Worm (Caenorhabditis elegans) whole organism, late embryonic: ENCODE measurements around the gene rpl-23.

Experiments used
- C08G9.2 ChIP-seq: sonication (generic microtip); optimal IDR thresholded peaks from 2 replicates; lab custom pipeline; 2016; ENCODE audit warnings: mild to moderate bottlenecking, missing genetic modification characterization, moderate library complexity, missing compliant biosample characterization
- C38D4.7 ChIP-seq: fragments of 200-800 bp; sonication (Bioruptor generic); optimal IDR thresholded peaks from 2 replicates; lab custom pipeline; 2018; ENCODE audit warnings: mild to moderate bottlenecking, missing genetic modification characterization, moderate library complexity, missing compliant biosample characterization
- K09A11.1 ChIP-seq: sonication (generic microtip); optimal IDR thresholded peaks from 2 replicates; lab custom pipeline; 2017; ENCODE audit warnings: antibody characterized with exemption, mild to moderate bottlenecking, missing genetic modification characterization, missing compliant biosample characterization; ENCODE audit not compliant: insufficient read depth
- T23F11.4 ChIP-seq: fragments of 200-800 bp; sonication (Bioruptor generic); optimal IDR thresholded peaks from 2 replicates; lab custom pipeline; 2018; ENCODE audit warnings: mild to moderate bottlenecking, missing genetic modification characterization, missing compliant biosample characterization
- Y22D7AL.16 ChIP-seq: sonication (generic microtip); optimal IDR thresholded peaks from 2 replicates; lab custom pipeline; 2016; ENCODE audit warnings: missing genetic modification characterization, missing compliant biosample characterization
- ama-1 ChIP-seq: fragments of 150-350 bp; optimal IDR thresholded peaks from 2 replicates; lab custom pipeline; 2014
- ceh-18 ChIP-seq: sonication (generic microtip); optimal IDR thresholded peaks from 2 replicates; lab custom pipeline; 2016; ENCODE audit warnings: missing genetic modification characterization, missing compliant biosample characterization
- ceh-19 ChIP-seq: fragments of 200-800 bp; sonication (Bioruptor generic); optimal IDR thresholded peaks from 2 replicates; lab custom pipeline; 2018; ENCODE audit warnings: mild to moderate bottlenecking, missing genetic modification characterization, missing compliant biosample characterization
- ceh-2 ChIP-seq: sonication (generic microtip); optimal IDR thresholded peaks from 2 replicates; lab custom pipeline; 2016; ENCODE audit warnings: missing genotype, missing genetic modification characterization, missing compliant biosample characterization
- ceh-22 ChIP-seq: sonication (generic microtip); optimal IDR thresholded peaks from 2 replicates; lab custom pipeline; 2017; ENCODE audit warnings: missing biosample characterization, missing genetic modification characterization
- ceh-24 ChIP-seq: sonication (generic microtip); optimal IDR thresholded peaks from 2 replicates; lab custom pipeline; 2016; ENCODE audit warnings: mild to moderate bottlenecking, missing genetic modification characterization, missing compliant biosample characterization
- ceh-31 ChIP-seq: sonication (generic microtip); optimal IDR thresholded peaks from 2 replicates; lab custom pipeline; 2016; ENCODE audit warnings: missing genetic modification characterization, missing compliant biosample characterization
- ceh-45 ChIP-seq: fragments of 200-800 bp; sonication (Bioruptor generic); IDR thresholded peaks from 2 replicates; pipeline ENCODE4 v1.3.6; 2022; ENCODE audit warnings: missing genetic modification reagents, missing genetic modification characterization, missing compliant biosample characterization
- ceh-48 ChIP-seq: sonication (generic microtip); optimal IDR thresholded peaks from 2 replicates; lab custom pipeline; 2016; ENCODE audit warnings: missing genetic modification characterization, inconsistent platforms, missing compliant biosample characterization
- che-1 ChIP-seq: sonication (generic microtip); optimal IDR thresholded peaks from 2 replicates; lab custom pipeline; 2016; ENCODE audit warnings: mild to moderate bottlenecking, missing genetic modification characterization, missing compliant biosample characterization
- dmd-4 ChIP-seq: sonication (generic microtip); optimal IDR thresholded peaks from 2 replicates; lab custom pipeline; 2016; ENCODE audit warnings: borderline replicate concordance, missing genetic modification characterization, missing compliant biosample characterization
- dve-1 ChIP-seq: sonication (generic microtip); optimal IDR thresholded peaks from 2 replicates; lab custom pipeline; 2017; ENCODE audit warnings: antibody characterized with exemption, mild to moderate bottlenecking, missing genetic modification characterization, missing compliant biosample characterization
- elt-2 ChIP-seq: sonication (generic microtip); optimal IDR thresholded peaks from 2 replicates; lab custom pipeline; 2016; ENCODE audit warnings: missing genetic modification reagents, missing genetic modification characterization, missing compliant biosample characterization
- elt-4 ChIP-seq: sonication (generic microtip); optimal IDR thresholded peaks from 2 replicates; lab custom pipeline; 2016; ENCODE audit warnings: missing genetic modification characterization, missing compliant biosample characterization
- fax-1 ChIP-seq: sonication (generic microtip); optimal IDR thresholded peaks from 2 replicates; lab custom pipeline; 2016; ENCODE audit warnings: missing genotype, missing genetic modification characterization, missing compliant biosample characterization
- gmeb-2 ChIP-seq: sonication (generic microtip); optimal IDR thresholded peaks from 2 replicates; lab custom pipeline; 2016; ENCODE audit warnings: missing genetic modification characterization, inconsistent platforms, missing compliant biosample characterization
- hlh-13 ChIP-seq: fragments of 200-800 bp; sonication (Bioruptor generic); optimal IDR thresholded peaks from 2 replicates; lab custom pipeline; 2018; ENCODE audit warnings: mild to moderate bottlenecking, missing genetic modification characterization, missing compliant biosample characterization
- hlh-15 ChIP-seq: sonication (generic microtip); optimal IDR thresholded peaks from 2 replicates; lab custom pipeline; 2016; ENCODE audit warnings: missing genetic modification characterization, missing compliant biosample characterization
- hlh-30 ChIP-seq: sonication (generic microtip); optimal IDR thresholded peaks from 2 replicates; lab custom pipeline; 2017; ENCODE audit warnings: antibody characterized with exemption, missing genetic modification characterization, missing compliant biosample characterization; ENCODE audit not compliant: insufficient read depth
- hlh-6 ChIP-seq: sonication (generic microtip); optimal IDR thresholded peaks from 2 replicates; lab custom pipeline; 2016; ENCODE audit warnings: missing genotype, missing genetic modification characterization, missing compliant biosample characterization
- lim-6 ChIP-seq: sonication (generic microtip); optimal IDR thresholded peaks from 2 replicates; lab custom pipeline; 2016; ENCODE audit warnings: missing genetic modification characterization, missing compliant biosample characterization
- madf-2 ChIP-seq: sonication (generic microtip); optimal IDR thresholded peaks from 2 replicates; lab custom pipeline; 2017; ENCODE audit warnings: missing genetic modification characterization, missing compliant biosample characterization
- mec-3 ChIP-seq: sonication (generic microtip); optimal IDR thresholded peaks from 2 replicates; lab custom pipeline; 2016; ENCODE audit warnings: borderline replicate concordance, missing genetic modification characterization, missing compliant biosample characterization
- nfya-1 ChIP-seq: sonication (generic microtip); optimal IDR thresholded peaks from 2 replicates; lab custom pipeline; 2017; ENCODE audit warnings: missing genetic modification characterization, mild to moderate bottlenecking, missing compliant biosample characterization, antibody characterized with exemption, moderate library complexity
- nhr-232 ChIP-seq: sonication (generic microtip); optimal IDR thresholded peaks from 2 replicates; lab custom pipeline; 2016; ENCODE audit warnings: missing genetic modification characterization, missing compliant biosample characterization
- npax-4 ChIP-seq: sonication (generic microtip); optimal IDR thresholded peaks from 2 replicates; lab custom pipeline; 2016; ENCODE audit warnings: missing genetic modification characterization, missing compliant biosample characterization
- odd-2 ChIP-seq: sonication (generic microtip); optimal IDR thresholded peaks from 2 replicates; lab custom pipeline; 2017; ENCODE audit warnings: antibody characterized with exemption, mild to moderate bottlenecking, missing genetic modification characterization, missing compliant biosample characterization
- pag-3 ChIP-seq: sonication (generic microtip); optimal IDR thresholded peaks from 2 replicates; lab custom pipeline; 2016; ENCODE audit warnings: missing compliant biosample characterization, missing genetic modification characterization, borderline replicate concordance
- pat-9 ChIP-seq: fragments of 200-800 bp; sonication (Bioruptor generic); optimal IDR thresholded peaks from 2 replicates; lab custom pipeline; 2018; ENCODE audit warnings: mild to moderate bottlenecking, missing genetic modification characterization, moderate library complexity, missing compliant biosample characterization
- pha-2 ChIP-seq: sonication (generic microtip); optimal IDR thresholded peaks from 2 replicates; lab custom pipeline; 2017; ENCODE audit warnings: mild to moderate bottlenecking, missing genetic modification characterization, missing compliant biosample characterization
- pqm-1 ChIP-seq: sonication (generic microtip); optimal IDR thresholded peaks from 2 replicates; lab custom pipeline; 2016; ENCODE audit warnings: missing genetic modification characterization, missing compliant biosample characterization
- pros-1 ChIP-seq: fragments of 150-350 bp; optimal IDR thresholded peaks from 2 replicates; lab custom pipeline; 2014; ENCODE audit warnings: missing biosample characterization, missing genetic modification reagents, missing genetic modification characterization
- ref-2 ChIP-seq: sonication (generic microtip); optimal IDR thresholded peaks from 2 replicates; lab custom pipeline; 2016; ENCODE audit warnings: missing genetic modification characterization, missing compliant biosample characterization
- sdc-2 ChIP-seq: sonication (generic microtip); optimal IDR thresholded peaks from 2 replicates; lab custom pipeline; 2016; ENCODE audit warnings: missing genotype, missing genetic modification characterization, missing compliant biosample characterization
- sox-4 ChIP-seq: sonication (generic microtip); optimal IDR thresholded peaks from 2 replicates; lab custom pipeline; 2017; ENCODE audit warnings: mild to moderate bottlenecking, missing genetic modification characterization, inconsistent platforms, missing compliant biosample characterization
- tbx-2 ChIP-seq: sonication (generic microtip); optimal IDR thresholded peaks from 2 replicates; lab custom pipeline; 2016; ENCODE audit warnings: missing genetic modification characterization, missing compliant biosample characterization
- ttx-3 ChIP-seq: sonication (generic microtip); optimal IDR thresholded peaks from 2 replicates; lab custom pipeline; 2016; ENCODE audit warnings: missing genetic modification reagents, missing genetic modification characterization, missing compliant biosample characterization
- unc-3 ChIP-seq, 2 experiments: fragments of 200-800 bp in 1 of 2; sonication (Bioruptor generic) in 1 of 2; sonication (generic microtip) in 1 of 2; conservative IDR thresholded peaks in 1 of 2; optimal IDR thresholded peaks in 1 of 2; 2 replicates each; pipeline versions ENCODE4 v1.3.6 to Lab custom; 2016 to 2022; ENCODE audit warnings: missing compliant biosample characterization in 2 of 2, missing genetic modification characterization in 2 of 2, missing genetic modification reagents in 1 of 2
- unc-42 ChIP-seq: sonication (generic microtip); optimal IDR thresholded peaks from 2 replicates; lab custom pipeline; 2016; ENCODE audit warnings: missing genotype, missing genetic modification characterization, missing compliant biosample characterization
- unc-55 ChIP-seq: sonication (generic microtip); optimal IDR thresholded peaks from 2 replicates; lab custom pipeline; 2017; ENCODE audit warnings: missing biosample characterization, missing genetic modification reagents, missing genetic modification characterization
- unc-86 ChIP-seq: sonication (generic microtip); optimal IDR thresholded peaks from 2 replicates; lab custom pipeline; 2016; ENCODE audit warnings: missing genetic modification characterization, missing compliant biosample characterization
- ztf-16 ChIP-seq: sonication (generic microtip); optimal IDR thresholded peaks from 2 replicates; lab custom pipeline; 2017; ENCODE audit warnings: missing genetic modification characterization, missing compliant biosample characterization

The rpl-23 gene

ce11 chrIII:5727827-5728226 is 21.9 kb upstream of the rpl-23 start, which contains the start of gene egg-1:
egg-1 (plus strand) TSS chrIII:5728180.
- TF ChIP-seq odd-2 (tag; lab: Kevin White, UChicago) (no peak), ceh-2 (tag; lab: Kevin White, UChicago) (no peak), C08G9.2 (tag; lab: Kevin White, UChicago) (no peak), hlh-13 (GFP tag; lab: Kevin White, UChicago) (no peak)

- no peak for TF ChIP-seq mec-3
- no peak for TF ChIP-seq nhr-232
- no peak for TF ChIP-seq gmeb-2 (tag; lab: Kevin White, UChicago)
- no peak for TF ChIP-seq ceh-19 (GFP tag; lab: Kevin White, UChicago)
- TF ChIP-seq K09A11.1 (tag; lab: Kevin White, UChicago), result no peak
- TF ChIP-seq pqm-1 (tag; lab: Kevin White, UChicago), result no peak
Measured at ce11 chrIII:5722550-5722949, 16.6 kb upstream of the rpl-23 start, which contains the start of gene wrm-1. wrm-1 (plus strand) TSS chrIII:5722850.

ce11 chrIII:5721888-5722287 is 16.0 kb upstream of the rpl-23 start:
- TF ChIP-seq ceh-31, result peak; percentile 60
- no peak for TF ChIP-seq unc-55 (GFP tag; lab: Kevin White, UChicago)
- peak; percentile 87 for TF ChIP-seq elt-2
- TF ChIP-seq nfya-1 (tag; lab: Kevin White, UChicago), result no peak
- TF ChIP-seq T23F11.4 (GFP tag; lab: Kevin White, UChicago), result no peak
- no peak for TF ChIP-seq fax-1
- no peak for TF ChIP-seq dve-1
- TF ChIP-seq unc-86 (tag; lab: Kevin White, UChicago), result no peak
- TF ChIP-seq ama-1 (lab: Kevin White, UChicago), result no peak
- TF ChIP-seq C38D4.7, result no peak
- TF ChIP-seq tbx-2 (tag; lab: Kevin White, UChicago), result peak; percentile 8
- no peak for TF ChIP-seq pros-1 (tag; lab: Kevin White, UChicago)
- peak; percentile 61 for TF ChIP-seq pqm-1 (tag; lab: Kevin White, UChicago)
- TF ChIP-seq ceh-18 (tag; lab: Kevin White, UChicago), result no peak
- no peak for TF ChIP-seq lim-6 (tag; lab: Kevin White, UChicago)
- TF ChIP-seq ttx-3, result no peak
- TF ChIP-seq Y22D7AL.16, result no peak
- no peak for TF ChIP-seq gmeb-2 (tag; lab: Kevin White, UChicago)
- TF ChIP-seq dmd-4 (tag; lab: Kevin White, UChicago), result no peak
- peak; percentile 48 for TF ChIP-seq mec-3
- TF ChIP-seq pag-3 (tag; lab: Kevin White, UChicago), result no peak
- TF ChIP-seq elt-4 (tag; lab: Kevin White, UChicago), result no peak
- peak; percentile 16 for TF ChIP-seq sdc-2
- no peak for TF ChIP-seq ztf-16
- no peak for TF ChIP-seq ceh-24
- no peak for TF ChIP-seq K09A11.1 (tag; lab: Kevin White, UChicago)
- TF ChIP-seq ceh-45 (GFP tag; lab: Robert Waterston, UW), result no peak
- no peak for TF ChIP-seq unc-3 (GFP tag; conservative IDR thresholded peaks at IDR 0.05; lab: Robert Waterston, UW)
- TF ChIP-seq unc-3 (tag; optimal IDR thresholded peaks at IDR 0.05; lab: Kevin White, UChicago), result no peak
- no peak for TF ChIP-seq sox-4 (tag; lab: Kevin White, UChicago)
- no peak for TF ChIP-seq pat-9 (tag; lab: Kevin White, UChicago)
- peak; percentile 10 for TF ChIP-seq unc-42 (tag; lab: Kevin White, UChicago)
- TF ChIP-seq npax-4 (tag; lab: Kevin White, UChicago), result no peak
- no peak for TF ChIP-seq ceh-2 (tag; lab: Kevin White, UChicago)
- no peak for TF ChIP-seq che-1 (tag; lab: Kevin White, UChicago)
- TF ChIP-seq hlh-30 (tag; lab: Kevin White, UChicago), result no peak
- TF ChIP-seq nhr-232, result no peak
- peak; percentile 47 for TF ChIP-seq ceh-48 (tag; lab: Kevin White, UChicago)
- TF ChIP-seq ref-2 (tag; lab: Kevin White, UChicago), result peak; percentile 72
- no peak for TF ChIP-seq madf-2 (tag; lab: Kevin White, UChicago)
- TF ChIP-seq hlh-6, result no peak
- TF ChIP-seq hlh-15 (tag; lab: Kevin White, UChicago), result no peak
- TF ChIP-seq ceh-22 (tag; lab: Kevin White, UChicago), result no peak
- TF ChIP-seq pha-2, result peak; percentile 22
